Worm (Caenorhabditis elegans) whole organism, L2 larva: ENCODE data around the gene C08H9.18.

Experiments used
- F13H6.1 ChIP-seq: sonication (generic microtip); optimal IDR thresholded peaks from 2 replicates; lab custom pipeline; 2016; ENCODE audit warnings: missing genetic modification characterization, missing compliant biosample characterization
- dmd-4 ChIP-seq: sonication (generic microtip); optimal IDR thresholded peaks from 2 replicates; lab custom pipeline; 2017; ENCODE audit warnings: missing biosample characterization, missing genetic modification characterization
- egl-27 ChIP-seq: sonication (generic microtip); optimal IDR thresholded peaks from 3 replicates; lab custom pipeline; 2017; ENCODE audit warnings: missing biosample characterization, missing genetic modification reagents, missing genetic modification characterization
- lin-13 ChIP-seq: fragments of 150-350 bp; optimal IDR thresholded peaks from 2 replicates; lab custom pipeline; 2014; ENCODE audit warnings: missing biosample characterization, missing genetic modification reagents, missing genetic modification characterization
- lsy-2 ChIP-seq, 2 experiments: fragments of 150-350 bp in 1 of 2; sonication (generic microtip) in 1 of 2; optimal IDR thresholded peaks; 2 replicates each; lab custom pipeline; 2014 to 2017; ENCODE audit warnings: missing biosample characterization in 2 of 2, missing genetic modification characterization in 2 of 2
- mdl-1 ChIP-seq, 2 experiments: fragments of 150-350 bp in 1 of 2; sonication (generic microtip) in 1 of 2; optimal IDR thresholded peaks; 2 replicates each; lab custom pipeline; 2017; ENCODE audit warnings: missing biosample characterization in 2 of 2, missing genetic modification characterization in 2 of 2
- nhr-10 ChIP-seq: sonication (generic microtip); optimal IDR thresholded peaks from 2 replicates; lab custom pipeline; 2017; ENCODE audit warnings: missing biosample characterization, missing genetic modification characterization
- nhr-12 ChIP-seq: fragments of 150-350 bp; optimal IDR thresholded peaks from 2 replicates; lab custom pipeline; 2014; ENCODE audit warnings: missing biosample characterization, missing genetic modification characterization
- snpc-4 ChIP-seq: fragments of 150-350 bp; optimal IDR thresholded peaks from 2 replicates; lab custom pipeline; 2014; ENCODE audit warnings: missing biosample characterization, missing genetic modification characterization
- unc-55 ChIP-seq: fragments of 150-350 bp; sonication (generic microtip); optimal IDR thresholded peaks from 3 replicates; lab custom pipeline; 2014; ENCODE audit warnings: missing biosample characterization, missing genetic modification reagents, missing genetic modification characterization
- zag-1 ChIP-seq: fragments of 150-350 bp; optimal IDR thresholded peaks from 2 replicates; lab custom pipeline; 2014; ENCODE audit warnings: missing biosample characterization, missing genetic modification characterization

DNA sequence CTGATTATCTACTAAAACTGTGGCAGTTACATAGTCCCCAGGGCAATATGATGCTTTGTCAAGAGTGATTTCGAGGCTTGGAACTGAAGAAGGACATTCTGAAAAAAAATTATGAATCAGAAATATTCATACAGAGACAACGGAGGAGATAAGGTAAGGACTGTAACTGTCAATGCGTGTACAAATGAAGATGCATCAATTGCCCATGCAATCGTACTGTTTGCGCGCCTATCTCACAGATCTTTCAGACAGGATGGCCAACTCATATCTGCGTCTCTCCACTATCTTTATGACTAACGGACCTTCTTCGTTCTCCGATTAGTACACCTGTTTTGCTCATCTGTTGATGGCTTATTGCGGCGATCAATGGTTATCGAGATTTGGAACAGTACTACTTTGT lies 21.7 kb downstream of the C08H9.18 start, which contains the start of gene ZK938.11:
- no peak for TF ChIP-seq unc-55 (GFP tag; lab: Kevin White, UChicago)
- no peak for TF ChIP-seq nhr-10
- no peak for TF ChIP-seq mdl-1 (tag; optimal IDR thresholded peaks at IDR 0.05; lab: Kevin White, UChicago)
- TF ChIP-seq lsy-2 (tag; optimal IDR thresholded peaks at IDR 0.05; lab: Kevin White, UChicago): no peak
- no peak for TF ChIP-seq zag-1 (tag; lab: Kevin White, UChicago)
- TF ChIP-seq snpc-4 (tag; lab: Kevin White, UChicago): no peak
- no peak for TF ChIP-seq nhr-12 (tag; lab: Kevin White, UChicago)
- TF ChIP-seq lin-13 (GFP tag; lab: Kevin White, UChicago): no peak
- TF ChIP-seq F13H6.1: no peak
- no peak for TF ChIP-seq dmd-4
- TF ChIP-seq egl-27 (tag; lab: Kevin White, UChicago): no peak
